Fruit fly (Drosophila melanogaster) whole organism, embryonic: ENCODE measurements around the gene nompC.

Source experiments
- Atf6 ChIP-seq: fragments of 200-800 bp; sonication (Bioruptor generic); IDR thresholded peaks from 2 replicates; pipeline ENCODE4 v1.3.6; 2022; ENCODE audit warnings: missing biosample characterization, missing genetic modification characterization
- CG10543 ChIP-seq: fragments of 200-800 bp; sonication (Bioruptor generic); optimal IDR thresholded peaks from 3 replicates; lab custom pipeline; 2017; ENCODE audit warnings: missing biosample characterization, mild to moderate bottlenecking, missing genetic modification characterization, moderate library complexity
- CG10565 ChIP-seq: fragments of 200-800 bp; sonication (Bioruptor generic); optimal IDR thresholded peaks from 3 replicates; lab custom pipeline; 2016; ENCODE audit warnings: missing biosample characterization, mild to moderate bottlenecking, missing genetic modification characterization
- CG12299 ChIP-seq: fragments of 200-800 bp; sonication (Bioruptor generic); optimal IDR thresholded peaks from 2 replicates; lab custom pipeline; 2018; ENCODE audit warnings: missing biosample characterization, mild to moderate bottlenecking, missing genetic modification characterization
- CG13894 ChIP-seq: fragments of 200-800 bp; sonication (Bioruptor generic); optimal IDR thresholded peaks from 3 replicates; lab custom pipeline; 2018; ENCODE audit warnings: missing biosample characterization, mild to moderate bottlenecking, missing genetic modification characterization, moderate library complexity
- CG15269 ChIP-seq: fragments of 200-800 bp; sonication (Bioruptor generic); optimal IDR thresholded peaks from 2 replicates; lab custom pipeline; 2018; ENCODE audit warnings: missing biosample characterization, mild to moderate bottlenecking, missing genetic modification characterization, moderate library complexity
- CG17385 ChIP-seq: fragments of 200-800 bp; sonication (Bioruptor generic); optimal IDR thresholded peaks from 3 replicates; lab custom pipeline; 2018; ENCODE audit warnings: missing biosample characterization, mild to moderate bottlenecking, missing genetic modification characterization
- CG17568 ChIP-seq: fragments of 200-800 bp; sonication (Bioruptor generic); optimal IDR thresholded peaks from 2 replicates; lab custom pipeline; 2018; ENCODE audit warnings: missing biosample characterization, mild to moderate bottlenecking, missing genetic modification characterization, moderate library complexity
- CG18262 ChIP-seq: fragments of 200-800 bp; optimal IDR thresholded peaks from 3 replicates; lab custom pipeline; 2019; ENCODE audit warnings: missing biosample characterization, mild to moderate bottlenecking, missing genetic modification characterization, moderate library complexity
- CG30403 ChIP-seq: fragments of 200-800 bp; sonication (Bioruptor generic); optimal IDR thresholded peaks from 3 replicates; lab custom pipeline; 2016; ENCODE audit warnings: missing biosample characterization, missing genetic modification characterization
- CG32532 ChIP-seq: fragments of 200-800 bp; sonication (Bioruptor generic); IDR thresholded peaks from 2 replicates; pipeline ENCODE4 v1.3.6; 2022; ENCODE audit warnings: missing biosample characterization, missing genetic modification characterization
- CG3281 ChIP-seq: fragments of 200-800 bp; sonication (Bioruptor generic); optimal IDR thresholded peaks from 3 replicates; lab custom pipeline; 2017; ENCODE audit warnings: missing biosample characterization, mild to moderate bottlenecking, missing genetic modification characterization
- CG34376 ChIP-seq: fragments of 200-800 bp; sonication (Bioruptor generic); optimal IDR thresholded peaks from 2 replicates; lab custom pipeline; 2018; ENCODE audit warnings: missing biosample characterization, mild to moderate bottlenecking, missing genetic modification characterization
- CG3847 ChIP-seq: fragments of 200-800 bp; sonication (Bioruptor generic); IDR thresholded peaks from 2 replicates; pipeline ENCODE4 v1.3.6; 2022; ENCODE audit warnings: missing biosample characterization, missing genetic modification characterization
- CG4707 ChIP-seq: fragments of 200-800 bp; sonication (Bioruptor generic); optimal IDR thresholded peaks from 2 replicates; lab custom pipeline; 2018; ENCODE audit warnings: missing biosample characterization, mild to moderate bottlenecking, missing genetic modification characterization, moderate library complexity
- CG4854 ChIP-seq: fragments of 200-800 bp; sonication (Bioruptor generic); optimal IDR thresholded peaks from 2 replicates; lab custom pipeline; 2016; ENCODE audit warnings: missing biosample characterization, missing genetic modification characterization, inconsistent platforms
- CG5180 ChIP-seq: fragments of 200-800 bp; sonication (Bioruptor generic); optimal IDR thresholded peaks from 3 replicates; lab custom pipeline; 2017; ENCODE audit warnings: missing biosample characterization, missing genetic modification characterization, mild to moderate bottlenecking, moderate library complexity, missing genetic modification reagents
- CG7786 ChIP-seq: fragments of 200-800 bp; sonication (Bioruptor generic); optimal IDR thresholded peaks from 2 replicates; lab custom pipeline; 2016; ENCODE audit warnings: missing biosample characterization, missing genetic modification characterization
- CG7839 ChIP-seq: fragments of 200-800 bp; sonication (Bioruptor generic); optimal IDR thresholded peaks from 3 replicates; lab custom pipeline; 2018; ENCODE audit warnings: missing biosample characterization, mild to moderate bottlenecking, missing genetic modification characterization, moderate library complexity
- CoRest ChIP-seq: fragments of 200-800 bp; sonication (Bioruptor generic); optimal IDR thresholded peaks from 3 replicates; lab custom pipeline; 2018; ENCODE audit warnings: missing biosample characterization, mild to moderate bottlenecking, missing genetic modification characterization, moderate library complexity
- D ChIP-seq, 2 experiments: fragments of 200-800 bp in 1 of 2; fragments of >200 bp in 1 of 2; sonication (Bioruptor generic) in 1 of 2; optimal IDR thresholded peaks; 2 replicates in 1 of 2; 3 replicates in 1 of 2; lab custom pipeline; 2017; ENCODE audit warnings: mild to moderate bottlenecking in 1 of 2, missing biosample characterization in 1 of 2, missing genetic modification characterization in 1 of 2, missing genetic modification reagents in 1 of 2
- Dad ChIP-seq: fragments of 200-800 bp; sonication (Bioruptor generic); optimal IDR thresholded peaks from 3 replicates; lab custom pipeline; 2016; ENCODE audit warnings: missing biosample characterization, missing genetic modification characterization
- Doc2 ChIP-seq: fragments of 200-800 bp; sonication (Bioruptor generic); IDR thresholded peaks from 2 replicates; pipeline ENCODE4 v1.3.6; 2022; ENCODE audit warnings: missing biosample characterization, missing genetic modification characterization
- Doc3 ChIP-seq: fragments of 200-800 bp; sonication (Bioruptor generic); IDR thresholded peaks from 3 replicates; pipeline ENCODE4 v1.3.6; 2022; ENCODE audit warnings: missing biosample characterization, missing genetic modification characterization; ENCODE audit not compliant: partially characterized antibody
- Dp ChIP-seq: fragments of 200-800 bp; sonication (Bioruptor generic); optimal IDR thresholded peaks from 2 replicates; lab custom pipeline; 2018; ENCODE audit warnings: missing biosample characterization, mild to moderate bottlenecking, missing genetic modification characterization, moderate library complexity
- Elba2 ChIP-seq: fragments of 200-800 bp; sonication (Bioruptor generic); optimal IDR thresholded peaks from 3 replicates; lab custom pipeline; 2016; ENCODE audit warnings: missing biosample characterization, missing genetic modification characterization
- HLH54F ChIP-seq: fragments of 200-800 bp; sonication (Bioruptor generic); optimal IDR thresholded peaks from 3 replicates; lab custom pipeline; 2016; ENCODE audit warnings: missing biosample characterization, missing genetic modification characterization
- HmgD ChIP-seq: fragments of 200-800 bp; sonication (Bioruptor generic); optimal IDR thresholded peaks from 3 replicates; lab custom pipeline; 2016; ENCODE audit warnings: missing biosample characterization, missing genetic modification characterization
- Hr39 ChIP-seq: fragments of >200 bp; optimal IDR thresholded peaks from 2 replicates; lab custom pipeline; 2017
- Hr51 ChIP-seq, 2 experiments: fragments of 200-800 bp; sonication (Bioruptor generic); optimal IDR thresholded peaks; 2 replicates in 1 of 2; 3 replicates in 1 of 2; lab custom pipeline; 2016 to 2018; ENCODE audit warnings: missing biosample characterization in 2 of 2, missing genetic modification characterization in 2 of 2, mild to moderate bottlenecking in 1 of 2, moderate library complexity in 1 of 2
- Nf-YA ChIP-seq: fragments of 200-800 bp; sonication (Bioruptor generic); IDR thresholded peaks from 2 replicates; pipeline ENCODE4 v1.3.6; 2022; ENCODE audit warnings: missing biosample characterization, missing genetic modification characterization
- Optix ChIP-seq: fragments of 200-800 bp; sonication (Bioruptor generic); IDR thresholded peaks from 3 replicates; pipeline ENCODE4 v1.3.6; 2022; ENCODE audit warnings: missing biosample characterization, missing genetic modification characterization
- Xbp1 ChIP-seq: fragments of 200-800 bp; sonication (Bioruptor generic); optimal IDR thresholded peaks from 3 replicates; lab custom pipeline; 2016; ENCODE audit warnings: missing biosample characterization, mild to moderate bottlenecking, missing genetic modification characterization
- cad ChIP-seq: fragments of >200 bp; optimal IDR thresholded peaks from 2 replicates; lab custom pipeline; 2017; ENCODE audit warnings: missing biosample characterization, missing genetic modification characterization
- chinmo ChIP-seq: fragments of 200-800 bp; sonication (Bioruptor generic); IDR thresholded peaks from 4 replicates; pipeline ENCODE4 v1.3.6; 2022; ENCODE audit warnings: missing biosample characterization, missing genetic modification characterization; ENCODE audit not compliant: partially characterized antibody
- fd3F ChIP-seq: fragments of 200-800 bp; sonication (Bioruptor generic); optimal IDR thresholded peaks from 2 replicates; lab custom pipeline; 2018; ENCODE audit warnings: missing biosample characterization, mild to moderate bottlenecking, missing genetic modification characterization, moderate library complexity
- gce ChIP-seq: fragments of 200-800 bp; sonication (Bioruptor generic); IDR thresholded peaks from 3 replicates; pipeline ENCODE4 v1.3.6; 2022; ENCODE audit warnings: missing biosample characterization, missing genetic modification characterization
- hkb ChIP-seq, 2 experiments: fragments of 200-800 bp in 1 of 2; fragments of >200 bp in 1 of 2; sonication (Bioruptor generic) in 1 of 2; IDR thresholded peaks in 1 of 2; optimal IDR thresholded peaks in 1 of 2; 2 replicates each; pipeline versions ENCODE4 v1.3.6 to Lab custom; 2017 to 2022; ENCODE audit warnings: missing biosample characterization in 1 of 2, missing genetic modification characterization in 1 of 2
- jing ChIP-seq: fragments of 200-800 bp; sonication (Bioruptor generic); optimal IDR thresholded peaks from 2 replicates; lab custom pipeline; 2018; ENCODE audit warnings: missing biosample characterization, mild to moderate bottlenecking, missing genetic modification characterization
- kah ChIP-seq: fragments of 200-800 bp; sonication (Bioruptor generic); optimal IDR thresholded peaks from 2 replicates; lab custom pipeline; 2018; ENCODE audit warnings: missing biosample characterization, mild to moderate bottlenecking, missing genetic modification characterization
- lola ChIP-seq, 3 experiments: fragments of >200 bp in 2 of 3; fragments of 200-800 bp in 1 of 3; sonication (Bioruptor generic) in 1 of 3; optimal IDR thresholded peaks; 2 replicates each; lab custom pipeline; 2017 to 2019; ENCODE audit warnings: missing biosample characterization in 3 of 3, missing genetic modification characterization in 3 of 3, mild to moderate bottlenecking in 1 of 3, moderate library complexity in 1 of 3
- oc ChIP-seq: fragments of 200-800 bp; sonication (Bioruptor generic); optimal IDR thresholded peaks from 2 replicates; lab custom pipeline; 2018; ENCODE audit warnings: missing biosample characterization, mild to moderate bottlenecking, missing genetic modification characterization, moderate library complexity
- odd ChIP-seq: fragments of 200-800 bp; sonication (Bioruptor generic); optimal IDR thresholded peaks from 2 replicates; lab custom pipeline; 2017; ENCODE audit warnings: missing biosample characterization, mild to moderate bottlenecking, missing genetic modification characterization
- otp ChIP-seq: fragments of 200-800 bp; sonication (Bioruptor generic); IDR thresholded peaks from 3 replicates; pipeline ENCODE4, ENCODE4 v1.3.6; 2022; ENCODE audit warnings: missing biosample characterization, missing genetic modification characterization
- pzg ChIP-seq: fragments of 200-800 bp; sonication (Bioruptor generic); optimal IDR thresholded peaks from 3 replicates; lab custom pipeline; 2018; ENCODE audit warnings: missing biosample characterization, mild to moderate bottlenecking, missing genetic modification characterization, moderate library complexity
- tin ChIP-seq: fragments of 200-800 bp; sonication (Bioruptor generic); optimal IDR thresholded peaks from 3 replicates; lab custom pipeline; 2016; ENCODE audit warnings: missing biosample characterization, missing genetic modification characterization
- trem ChIP-seq: fragments of 200-800 bp; optimal IDR thresholded peaks from 3 replicates; lab custom pipeline; 2019; ENCODE audit warnings: missing biosample characterization, mild to moderate bottlenecking, missing genetic modification characterization, moderate library complexity
- trh ChIP-seq: fragments of 200-800 bp; sonication (Bioruptor generic); optimal IDR thresholded peaks from 2 replicates; lab custom pipeline; 2016; ENCODE audit warnings: missing biosample characterization, missing genetic modification characterization

The nompC gene

dm6 chr2L:5386261-5386660 lies 40.3 kb downstream of the nompC start (continued):
- TF ChIP-seq CG7786 (GFP tag; lab: Kevin White, UChicago): no peak
- no peak for TF ChIP-seq Hr51 (GFP tag; optimal IDR thresholded peaks at IDR 0.05; lab: Kevin White, UChicago)
- TF ChIP-seq CoRest (tag; lab: Kevin White, UChicago): no peak
- TF ChIP-seq hkb (optimal IDR thresholded peaks at IDR 0.05; lab: Kevin White, UChicago): no peak
- TF ChIP-seq hkb (GFP tag; IDR thresholded peaks at IDR 0.05; lab: Robert Waterston, UW): no peak
- no peak for TF ChIP-seq otp (GFP tag; lab: Robert Waterston, UW)
- 0 out of 3 replicates have a peak, but pooled peaks have one; percentile 16 for TF ChIP-seq gce (GFP tag; lab: Robert Waterston, UW)
- TF ChIP-seq, all 482 proteins: peak for 19

- TF ChIP-seq Nf-YA (no peak), kah (no peak), CG30403 (GFP tag; lab: Kevin White, UChicago) (peak; percentile 25), Atf6 (GFP tag; lab: Robert Waterston, UW) (no peak), tin (GFP tag; lab: Kevin White, UChicago) (no peak), CG5180 (GFP tag; lab: Kevin White, UChicago) (no peak), CG3281 (no peak), Elba2 (GFP tag; lab: Kevin White, UChicago) (no peak), jing (GFP tag; lab: Kevin White, UChicago) (no peak), CG15269 (tag; lab: Kevin White, UChicago) (no peak), trh (GFP tag; lab: Kevin White, UChicago) (no peak), trem (tag; lab: Kevin White, UChicago) (no peak), CG34376 (no peak), D (optimal IDR thresholded peaks at IDR 0.05; lab: Kevin White, UChicago) (no peak), D (GFP tag; optimal IDR thresholded peaks at IDR 0.05; lab: Kevin White, UChicago) (no peak), odd (no peak), CG10565 (GFP tag; lab: Kevin White, UChicago) (no peak), CG17568 (GFP tag; lab: Kevin White, UChicago) (no peak), Xbp1 (GFP tag; lab: Kevin White, UChicago) (no peak), fd3F (no peak), Doc3 (GFP tag; lab: Robert Waterston, UW) (no peak), HLH54F (GFP tag; lab: Kevin White, UChicago) (no peak), CG3847 (GFP tag; lab: Robert Waterston, UW) (no peak), CG10543 (no peak), CG13894 (tag; lab: Kevin White, UChicago) (no peak), CG7839 (peak; percentile 31), lola (GFP tag; optimal IDR thresholded peaks at IDR 0.05; lab: Kevin White, UChicago) (peak in 1 of 3 experiments; percentile 33), CG32532 (GFP tag; lab: Robert Waterston, UW) (no peak), CG4707 (GFP tag; lab: Kevin White, UChicago) (no peak), oc (tag; lab: Kevin White, UChicago) (no peak), CG12299 (tag; lab: Kevin White, UChicago) (no peak), Dp (GFP tag; lab: Kevin White, UChicago) (no peak), HmgD (GFP tag; lab: Kevin White, UChicago) (no peak), CG17385 (GFP tag; lab: Kevin White, UChicago) (no peak), pzg (GFP tag; lab: Kevin White, UChicago) (no peak), Hr39 (lab: Kevin White, UChicago) (no peak), cad (no peak), Optix (GFP tag; lab: Robert Waterston, UW) (no peak), Dad (no peak), CG4854 (GFP tag; lab: Kevin White, UChicago) (no peak), Doc2 (GFP tag; lab: Robert Waterston, UW) (no peak), chinmo (GFP tag; lab: Robert Waterston, UW) (no peak), CG18262 (tag; lab: Kevin White, UChicago) (peak; percentile 22)
These were observed 47.3 kb downstream of the nompC start for dm6 chr2L:5393339-5393738.
